Fruit fly (Drosophila melanogaster) whole organism, wandering third instar larva: ENCODE data around the gene Spn31A.

Experiments used
- Abd-B ChIP-seq: fragments of >200 bp; optimal IDR thresholded peaks from 2 replicates; lab custom pipeline; 2017; ENCODE audit warnings: missing biosample characterization, missing genetic modification characterization
- CG32264 ChIP-seq: fragments of 200-800 bp; sonication (Bioruptor generic); optimal IDR thresholded peaks from 2 replicates; lab custom pipeline; 2016; ENCODE audit warnings: missing biosample characterization, missing genetic modification characterization
- CG9705 ChIP-seq: fragments of 200-800 bp; sonication (Bioruptor generic); optimal IDR thresholded peaks from 2 replicates; lab custom pipeline; 2018; ENCODE audit warnings: missing biosample characterization, mild to moderate bottlenecking, missing genetic modification characterization
- CrebA ChIP-seq: fragments of 200-800 bp; sonication (Bioruptor generic); optimal IDR thresholded peaks from 2 replicates; lab custom pipeline; 2016; ENCODE audit warnings: missing biosample characterization, mild to moderate bottlenecking, missing genetic modification characterization, borderline replicate concordance
- Dif ChIP-seq: fragments of 200-275, 200-300 bp; sonication (Bioruptor generic); optimal IDR thresholded peaks from 2 replicates; lab custom pipeline; 2018; ENCODE audit warnings: missing biosample characterization, missing genetic modification characterization; ENCODE audit not compliant: partially characterized antibody
- GATAd ChIP-seq: sonication (Bioruptor generic); optimal IDR thresholded peaks from 2 replicates; lab custom pipeline; 2016; ENCODE audit warnings: missing biosample characterization, missing genetic modification characterization
- Hnf4 ChIP-seq: fragments of 200-800 bp; sonication (Bioruptor generic); optimal IDR thresholded peaks from 2 replicates; lab custom pipeline; 2016; ENCODE audit warnings: missing biosample characterization, mild to moderate bottlenecking, missing genetic modification characterization
- Hr78 ChIP-seq: fragments of >200 bp; optimal IDR thresholded peaks from 2 replicates; lab custom pipeline; 2017; ENCODE audit warnings: missing biosample characterization, missing genetic modification characterization
- Jra ChIP-seq: sonication (Bioruptor generic); optimal IDR thresholded peaks from 2 replicates; lab custom pipeline; 2016; ENCODE audit warnings: missing biosample characterization, missing genetic modification characterization
- Myc ChIP-seq: fragments of >200 bp; optimal IDR thresholded peaks from 2 replicates; lab custom pipeline; 2017
- N ChIP-seq: fragments of >200 bp; optimal IDR thresholded peaks from 2 replicates; lab custom pipeline; 2018; ENCODE audit warnings: missing biosample characterization, missing external identifiers, missing genetic modification characterization
- OdsH ChIP-seq: fragments of 200-800 bp; sonication (Bioruptor generic); optimal IDR thresholded peaks from 2 replicates; lab custom pipeline; 2016; ENCODE audit warnings: missing biosample characterization, mild to moderate bottlenecking, missing genetic modification characterization
- Rel ChIP-seq, 2 experiments: fragments of 200-800 bp; sonication (Bioruptor generic) in 1 of 2; optimal IDR thresholded peaks; 2 replicates in 1 of 2; 3 replicates in 1 of 2; lab custom pipeline; 2016 to 2019; ENCODE audit warnings: mild to moderate bottlenecking in 2 of 2, missing biosample characterization in 2 of 2, missing genetic modification characterization in 2 of 2, moderate library complexity in 1 of 2
- Sp1 ChIP-seq: fragments of 200-800 bp; sonication (Bioruptor generic); optimal IDR thresholded peaks from 3 replicates; lab custom pipeline; 2019; ENCODE audit warnings: missing biosample characterization, mild to moderate bottlenecking, missing genetic modification characterization, moderate library complexity
- Vsx2 ChIP-seq: fragments of 200-300, 225-300 bp; sonication (Bioruptor generic); optimal IDR thresholded peaks from 2 replicates; lab custom pipeline; 2018; ENCODE audit warnings: missing biosample characterization, missing genetic modification characterization; ENCODE audit not compliant: partially characterized antibody
- br ChIP-seq: fragments of 200-800 bp; sonication (Bioruptor generic); optimal IDR thresholded peaks from 2 replicates; lab custom pipeline; 2016; ENCODE audit warnings: missing biosample characterization, missing genetic modification characterization
- brk ChIP-seq: fragments of 200-800 bp; sonication (Bioruptor generic); optimal IDR thresholded peaks from 2 replicates; lab custom pipeline; 2016; ENCODE audit warnings: missing biosample characterization, mild to moderate bottlenecking, missing genetic modification characterization
- dl ChIP-seq, 2 experiments: fragments of 175-275, 200-275 bp in 1 of 2; fragments of 200-275 bp in 1 of 2; sonication (Bioruptor generic); optimal IDR thresholded peaks; lab custom pipeline; 2018; ENCODE audit warnings: mild to moderate bottlenecking in 2 of 2, missing biosample characterization in 2 of 2, missing genetic modification characterization in 2 of 2, moderate library complexity in 2 of 2; ENCODE audit not compliant: partially characterized antibody in 2 of 2, insufficient read depth in 1 of 2
- dsf ChIP-seq: sonication (Bioruptor generic); optimal IDR thresholded peaks from 2 replicates; lab custom pipeline; 2016; ENCODE audit warnings: missing biosample characterization, missing genetic modification characterization, borderline replicate concordance
- ey ChIP-seq: fragments of 200-800 bp; sonication (Bioruptor generic); optimal IDR thresholded peaks from 2 replicates; lab custom pipeline; 2016; ENCODE audit warnings: missing biosample characterization, missing genetic modification characterization
- foxo ChIP-seq, 2 experiments: fragments of 200-800 bp; sonication (Bioruptor generic); optimal IDR thresholded peaks; 2 replicates in 1 of 2; 3 replicates in 1 of 2; lab custom pipeline; 2016 to 2017; ENCODE audit warnings: missing biosample characterization in 2 of 2, missing genetic modification characterization in 2 of 2
- fru ChIP-seq: fragments of 200-800 bp; sonication (Bioruptor generic); optimal IDR thresholded peaks from 3 replicates; lab custom pipeline; 2016; ENCODE audit warnings: missing biosample characterization, mild to moderate bottlenecking, missing genetic modification characterization
- h ChIP-seq: fragments of 200-800 bp; sonication (Bioruptor generic); optimal IDR thresholded peaks from 3 replicates; lab custom pipeline; 2016; ENCODE audit warnings: missing biosample characterization, mild to moderate bottlenecking, missing genetic modification characterization
- lola ChIP-seq: fragments of >200 bp; optimal IDR thresholded peaks from 2 replicates; lab custom pipeline; 2017; ENCODE audit warnings: missing biosample characterization, missing genetic modification characterization
- pan ChIP-seq: fragments of >200 bp; optimal IDR thresholded peaks from 2 replicates; lab custom pipeline; 2017
- psq ChIP-seq: fragments of 200-800 bp; sonication (Bioruptor generic); optimal IDR thresholded peaks from 3 replicates; lab custom pipeline; 2017; ENCODE audit warnings: missing biosample characterization, mild to moderate bottlenecking, missing genetic modification characterization, moderate library complexity
- rgr ChIP-seq: fragments of 200-800 bp; sonication (Bioruptor generic); optimal IDR thresholded peaks from 3 replicates; lab custom pipeline; 2016; ENCODE audit warnings: missing biosample characterization, mild to moderate bottlenecking, missing genetic modification characterization
- sage ChIP-seq: fragments of 200-800 bp; sonication (Bioruptor generic); optimal IDR thresholded peaks from 2 replicates; lab custom pipeline; 2016; ENCODE audit warnings: missing biosample characterization, mild to moderate bottlenecking, missing genetic modification characterization
- sv ChIP-seq: fragments of 200-800 bp; sonication (Bioruptor generic); optimal IDR thresholded peaks from 3 replicates; lab custom pipeline; 2016; ENCODE audit warnings: missing biosample characterization, missing genetic modification characterization
- tai ChIP-seq: sonication (Bioruptor generic); optimal IDR thresholded peaks from 2 replicates; lab custom pipeline; 2016; ENCODE audit warnings: missing biosample characterization, missing genetic modification characterization
- usp ChIP-seq: fragments of >200 bp; optimal IDR thresholded peaks from 2 replicates; lab custom pipeline; 2017; ENCODE audit warnings: missing biosample characterization, missing genetic modification characterization

Gene Spn31A

DNA sequence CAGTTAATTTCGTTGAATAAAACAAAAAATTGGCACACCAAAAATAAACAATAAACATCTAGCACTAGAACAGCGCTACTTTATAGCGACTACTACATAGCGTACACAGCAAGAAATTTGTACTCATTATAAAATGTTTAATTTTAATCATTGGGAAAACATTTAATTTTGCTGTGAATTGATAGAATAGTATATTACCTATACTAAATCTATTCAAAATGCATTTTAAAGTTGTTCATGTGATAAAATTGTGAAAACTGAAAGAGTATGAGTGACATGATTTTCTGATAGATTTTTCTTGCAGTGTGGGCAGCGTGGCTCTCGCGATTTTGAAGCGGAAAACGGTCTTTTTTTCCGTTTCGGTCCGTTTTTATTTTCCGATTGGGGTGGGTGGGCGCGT is 660 bp downstream of the Spn31A start:
- TF ChIP-seq Abd-B (GFP tag; lab: Kevin White, UChicago) (no peak), rgr (GFP tag; lab: Kevin White, UChicago) (no peak), Hr78 (no peak)

DNA sequence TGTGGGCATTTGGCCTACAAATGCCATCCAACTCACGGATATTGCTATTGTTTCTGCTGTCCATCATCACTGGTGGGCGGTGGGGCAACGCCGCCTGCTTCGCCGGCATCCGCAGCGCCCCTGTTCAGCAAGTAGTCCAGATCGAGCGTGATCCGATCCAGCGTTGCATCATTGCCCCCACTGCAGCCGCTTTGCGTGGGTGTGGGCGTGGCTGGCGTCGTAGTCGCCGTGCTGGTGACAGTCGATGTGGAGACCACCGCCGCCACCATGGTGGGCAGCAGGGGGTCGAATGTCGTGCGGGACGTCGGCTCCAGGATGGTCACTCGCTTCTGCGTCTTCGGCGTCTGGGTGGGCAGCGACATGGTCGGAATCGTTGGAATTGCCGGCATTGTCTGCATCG is 4.1 kb downstream of the Spn31A start:
- TF ChIP-seq OdsH (GFP tag; lab: Kevin White, UChicago): no peak
- TF ChIP-seq brk (GFP tag; lab: Kevin White, UChicago): no peak
- no peak for TF ChIP-seq Abd-B (GFP tag; lab: Kevin White, UChicago)
- TF ChIP-seq Dif (GFP tag; lab: Kevin White, UChicago): no peak
- no peak for TF ChIP-seq sage (GFP tag; lab: Kevin White, UChicago)
- no peak for TF ChIP-seq rgr (GFP tag; lab: Kevin White, UChicago)
- TF ChIP-seq Sp1 (GFP tag; lab: Kevin White, UChicago): no peak
- TF ChIP-seq Myc: no peak
- TF ChIP-seq dsf: no peak
- TF ChIP-seq fru (GFP tag; lab: Kevin White, UChicago): no peak
- no peak for TF ChIP-seq Hnf4 (GFP tag; lab: Kevin White, UChicago)
- no peak for TF ChIP-seq pan (lab: Kevin White, UChicago)
- no peak for TF ChIP-seq tai
- no peak for TF ChIP-seq Hr78

DNA sequence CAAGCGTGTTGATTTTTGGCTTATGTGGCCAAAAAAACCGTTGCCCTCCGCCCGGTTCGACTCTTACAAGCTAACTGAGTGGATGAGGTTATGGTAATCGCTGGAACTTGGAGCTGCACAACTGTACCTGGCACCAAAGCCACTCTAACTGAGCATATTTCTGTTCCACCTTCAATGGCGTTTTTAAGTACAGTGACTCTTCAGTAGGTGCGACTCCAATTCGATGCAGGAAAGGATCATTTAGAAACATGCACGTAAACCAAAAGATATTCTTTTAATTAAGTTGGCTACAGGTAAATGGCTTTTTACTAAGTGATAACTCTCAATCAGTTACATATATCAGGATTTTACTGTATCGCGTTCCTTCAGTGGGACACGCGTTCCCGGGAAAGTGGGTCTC is 31.7 kb downstream of the Spn31A start, which contains the start of gene CG13133:
CG13133 (minus strand) TSS at position 101 of the 400 bp plus-strand sequence.
- no peak for TF ChIP-seq Vsx2 (GFP tag; lab: Kevin White, UChicago)
- TF ChIP-seq Sp1 (GFP tag; lab: Kevin White, UChicago): no peak
- TF ChIP-seq br (GFP tag; lab: Kevin White, UChicago): no peak
- no peak for TF ChIP-seq ey
- no peak for TF ChIP-seq Hr78
- TF ChIP-seq tai: no peak
- TF ChIP-seq sage (GFP tag; lab: Kevin White, UChicago): no peak
- TF ChIP-seq dl (GFP tag; optimal IDR thresholded peaks at IDR 0.05; lab: Kevin White, UChicago; ENCODE audit: insufficient read depth in 1 of 2, partially characterized antibody in 2 of 2): no peak
- no peak for TF ChIP-seq psq (GFP tag; lab: Kevin White, UChicago)
- TF ChIP-seq CrebA (GFP tag; lab: Kevin White, UChicago): no peak
- TF ChIP-seq foxo (GFP tag; optimal IDR thresholded peaks at IDR 0.05; lab: Kevin White, UChicago): no peak
- TF ChIP-seq Dif (GFP tag; lab: Kevin White, UChicago): no peak
- no peak for TF ChIP-seq sv (GFP tag; lab: Kevin White, UChicago)
- TF ChIP-seq dsf: no peak
- no peak for TF ChIP-seq h (GFP tag; lab: Kevin White, UChicago)
- TF ChIP-seq usp (GFP tag; lab: Kevin White, UChicago): no peak
- no peak for TF ChIP-seq Jra
- TF ChIP-seq CG32264: no peak

DNA sequence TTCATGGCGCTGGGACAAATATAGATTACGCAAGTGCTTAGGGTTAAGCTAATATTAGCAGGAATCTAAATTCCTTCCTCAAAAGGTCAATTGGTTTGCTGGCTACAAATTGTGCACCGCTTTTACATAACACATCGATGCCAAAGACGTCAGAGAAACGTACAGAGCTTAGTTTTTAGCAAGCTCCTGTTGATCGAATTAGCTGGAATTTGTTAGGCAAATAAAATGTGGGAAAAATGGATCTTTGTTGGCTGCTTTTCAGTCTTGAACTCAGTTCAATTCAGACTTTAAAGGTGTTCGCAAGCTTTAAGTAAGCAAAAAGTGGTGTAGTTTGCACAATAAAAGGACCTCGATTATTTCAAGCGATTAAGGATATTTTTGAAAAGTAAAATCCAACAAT is 33.2 kb downstream of the Spn31A start, which contains the start of gene CG34109:
CG34109 (plus strand) TSS at position 301 of the 400 bp plus-strand sequence.
- TF ChIP-seq Hnf4 (GFP tag; lab: Kevin White, UChicago): no peak
- no peak for TF ChIP-seq OdsH (GFP tag; lab: Kevin White, UChicago)
- no peak for TF ChIP-seq Sp1 (GFP tag; lab: Kevin White, UChicago)
- TF ChIP-seq Jra: no peak
- TF ChIP-seq CG9705 (GFP tag; lab: Kevin White, UChicago): no peak

DNA sequence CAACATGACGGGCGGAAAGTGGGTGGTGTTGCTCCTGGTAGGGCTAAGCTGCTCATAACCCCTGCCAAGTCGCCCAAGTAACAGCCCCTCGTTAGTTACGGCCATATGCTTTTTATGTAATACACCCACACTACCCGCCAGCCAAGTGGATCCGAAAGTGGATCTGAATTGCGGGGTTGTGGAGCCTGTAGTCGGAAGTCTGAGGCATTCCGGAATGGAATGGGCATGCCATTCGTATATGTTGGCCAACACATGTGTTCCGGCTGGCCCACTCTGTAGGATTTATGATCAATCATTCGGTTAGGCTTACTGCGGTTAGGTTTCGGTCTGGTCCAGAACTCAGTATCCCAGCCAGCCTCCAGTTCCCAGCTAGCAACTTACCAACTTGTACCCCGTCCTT is 35.5 kb downstream of the Spn31A start:
- TF ChIP-seq lola (GFP tag; lab: Kevin White, UChicago) (no peak), sage (GFP tag; lab: Kevin White, UChicago) (no peak), tai (no peak)

DNA sequence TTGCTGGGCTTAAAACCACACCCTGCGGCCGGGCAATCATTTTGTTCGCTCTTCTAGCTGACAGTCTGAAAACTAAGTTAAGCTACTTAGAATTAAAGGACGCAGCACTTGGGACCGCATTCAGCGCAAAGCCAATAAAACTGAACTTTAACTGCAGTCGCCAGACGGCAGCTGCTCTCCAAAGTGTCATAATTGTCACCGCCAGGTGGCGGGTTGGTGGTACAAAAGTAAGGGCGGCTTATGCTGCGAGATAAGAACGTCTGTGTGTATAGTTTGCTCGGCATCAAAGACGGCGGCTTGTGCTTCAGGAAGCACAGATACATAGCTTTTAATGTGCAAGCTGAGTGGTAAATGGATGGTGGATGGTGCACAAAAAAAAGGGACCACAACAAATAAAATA is 48.1 kb downstream of the Spn31A start:
- TF ChIP-seq Sp1 (GFP tag; lab: Kevin White, UChicago) (no peak), dl (GFP tag; optimal IDR thresholded peaks at IDR 0.05; lab: Kevin White, UChicago; ENCODE audit: insufficient read depth in 1 of 2, partially characterized antibody in 2 of 2) (no peak), psq (GFP tag; lab: Kevin White, UChicago) (no peak), sage (GFP tag; lab: Kevin White, UChicago) (no peak), Rel (GFP tag; optimal IDR thresholded peaks at IDR 0.05; lab: Kevin White, UChicago) (no peak), Rel (tag; optimal IDR thresholded peaks at IDR 0.05; lab: Kevin White, UChicago) (no peak), N (GFP tag; lab: Kevin White, UChicago) (no peak), GATAd (no peak)
